Fruit fly (Drosophila melanogaster): ENCODE results near the gene Stip1.

Stip1 gene

DNA sequence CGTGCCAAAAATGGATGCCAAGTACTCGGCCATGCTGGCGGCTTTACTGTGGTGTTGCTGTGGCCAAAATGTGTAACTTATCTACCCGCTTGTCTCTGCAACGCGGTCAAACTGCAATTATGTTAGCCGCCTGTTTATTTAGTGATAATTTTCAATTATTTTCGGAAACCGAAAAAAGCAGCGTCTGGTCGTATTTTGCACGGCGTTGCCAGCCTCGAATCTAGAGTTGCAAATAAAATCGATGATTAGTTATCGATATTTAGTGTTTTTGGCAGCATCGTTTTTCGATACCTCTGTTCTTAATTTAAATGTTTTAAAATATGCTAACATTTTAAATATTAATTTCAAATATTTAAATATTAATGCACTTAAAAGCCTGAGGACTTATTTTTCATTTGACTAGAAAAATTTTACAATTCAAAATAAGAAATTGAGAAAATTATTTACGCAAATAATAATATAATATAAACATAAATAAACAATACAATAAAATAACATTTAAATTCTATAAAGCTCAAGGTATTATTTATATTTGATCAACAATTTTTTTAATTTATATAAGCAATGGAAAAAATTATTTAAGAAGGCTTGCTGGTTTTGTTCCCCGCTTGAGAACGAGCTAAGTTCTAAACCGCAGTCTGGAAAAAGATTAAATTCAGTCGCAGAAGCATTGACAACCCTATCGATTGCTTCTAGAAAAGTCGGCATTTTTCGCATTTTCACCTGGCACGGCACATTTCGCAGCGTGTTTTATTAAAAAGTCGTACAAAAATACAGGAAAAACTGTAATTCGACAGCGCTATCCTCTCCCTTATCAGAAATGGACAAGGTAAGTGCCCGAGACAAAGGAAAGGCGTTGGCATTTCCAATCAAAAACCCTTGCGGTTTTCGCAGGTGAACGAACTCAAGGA lies at the start of gene Stip1, which contains the start of gene U2af38 (continued):
- TF ChIP-seq CG4707 (GFP tag; optimal IDR thresholded peaks at IDR 0.05): no peak
- no peak for TF ChIP-seq CG7987 (GFP tag; optimal IDR thresholded peaks at IDR 0.05)
- TF ChIP-seq Scr (GFP tag; IDR thresholded peaks at IDR 0.05; ENCODE audit: partially characterized antibody): peak; percentile 72
- TF ChIP-seq Gug (GFP tag; IDR thresholded peaks at IDR 0.05): no peak
- TF ChIP-seq Max (GFP tag; optimal IDR thresholded peaks at IDR 0.05): no peak
- no peak for TF ChIP-seq CG1024 (GFP tag; IDR thresholded peaks at IDR 0.05)
- no peak for TF ChIP-seq eve (GFP tag; optimal IDR thresholded peaks at IDR 0.05)
- no peak for TF ChIP-seq org-1 (GFP tag; optimal IDR thresholded peaks at IDR 0.05)
- TF ChIP-seq Atf-2 (GFP tag; optimal IDR thresholded peaks at IDR 0.05): no peak
- TF ChIP-seq esg (GFP tag; conservative IDR thresholded peaks at IDR 0.05): no peak
- peak; percentile 42; the same call in 1 of the 2 replicates for TF ChIP-seq vvl (GFP tag; IDR thresholded peaks at IDR 0.05)
- TF ChIP-seq yki (optimal IDR thresholded peaks at IDR 0.05): no peak
- peak; percentile 42 for TF ChIP-seq sug (tag; optimal IDR thresholded peaks at IDR 0.05)
- no peak; the same call in 2 of the 3 replicates for TF ChIP-seq zen2 (GFP tag; IDR thresholded peaks at IDR 0.05; ENCODE audit: partially characterized antibody)
- no peak for TF ChIP-seq sens-2 (GFP tag; IDR thresholded peaks at IDR 0.05)
- TF ChIP-seq CG17359 (tag; optimal IDR thresholded peaks at IDR 0.05): no peak
- TF ChIP-seq zfh1 (GFP tag; IDR thresholded peaks at IDR 0.05): no peak
- TF ChIP-seq tap (tag; optimal IDR thresholded peaks at IDR 0.05): no peak
- TF ChIP-seq croc (GFP tag; conservative IDR thresholded peaks at IDR 0.05): no peak
- TF ChIP-seq Meics (GFP tag; optimal IDR thresholded peaks at IDR 0.05): no peak
- no peak for TF ChIP-seq CG6765 (GFP tag; optimal IDR thresholded peaks at IDR 0.05)
- no peak for TF ChIP-seq hb (GFP tag; IDR thresholded peaks at IDR 0.05; ENCODE audit: partially characterized antibody)
- TF ChIP-seq grau (tag; optimal IDR thresholded peaks at IDR 0.05): peak; percentile 14
- TF ChIP-seq seq (GFP tag; IDR thresholded peaks at IDR 0.05): no peak
- no peak for TF ChIP-seq CG1529 (GFP tag; optimal IDR thresholded peaks at IDR 0.05)
- peak; percentile 91 for TF ChIP-seq CG9215 (GFP tag; IDR thresholded peaks at IDR 0.05)
- no peak for TF ChIP-seq CG17568 (GFP tag; optimal IDR thresholded peaks at IDR 0.05)
- peak; percentile 15 for TF ChIP-seq mam (GFP tag; optimal IDR thresholded peaks at IDR 0.05)
- TF ChIP-seq Jarid2 (GFP tag; optimal IDR thresholded peaks at IDR 0.05): no peak
- TF ChIP-seq bigmax (GFP tag; optimal IDR thresholded peaks at IDR 0.05): peak; percentile 55
- no peak for TF ChIP-seq bab2 (GFP tag; optimal IDR thresholded peaks at IDR 0.05)
- TF ChIP-seq Atf3 (GFP tag; optimal IDR thresholded peaks at IDR 0.05): no peak
- TF ChIP-seq Ada2b (GFP tag; IDR thresholded peaks at IDR 0.05): no peak
- no peak for TF ChIP-seq stc (GFP tag; IDR thresholded peaks at IDR 0.05)
- TF ChIP-seq CG3838 (GFP tag; optimal IDR thresholded peaks at IDR 0.05): no peak
- TF ChIP-seq CG12659 (GFP tag; optimal IDR thresholded peaks at IDR 0.05): peak; percentile 37
- no peak for TF ChIP-seq CG18011 (GFP tag; optimal IDR thresholded peaks at IDR 0.05)
- TF ChIP-seq CG14014 (GFP tag; IDR thresholded peaks at IDR 0.05): no peak
- TF ChIP-seq zf30C (GFP tag; optimal IDR thresholded peaks at IDR 0.05): no peak
- TF ChIP-seq Doc3 (GFP tag; IDR thresholded peaks at IDR 0.05; ENCODE audit: partially characterized antibody): peak; percentile 61
- TF ChIP-seq CG4328 (GFP tag; optimal IDR thresholded peaks at IDR 0.05): peak; percentile 24
- TF ChIP-seq Hr3 (GFP tag; optimal IDR thresholded peaks at IDR 0.05): peak; percentile 8
- TF ChIP-seq Ssrp (tag; optimal IDR thresholded peaks at IDR 0.05): no peak
